Worm (Caenorhabditis elegans) whole organism, L4 larva: ENCODE measurements around the gene F46F5.11.

Source experiments
- egl-27 ChIP-seq: sonication (generic microtip); optimal IDR thresholded peaks from 3 replicates; lab custom pipeline; 2017; ENCODE audit warnings: missing biosample characterization, missing genetic modification reagents, missing genetic modification characterization
- lin-13 ChIP-seq: fragments of 150-350 bp; optimal IDR thresholded peaks from 2 replicates; lab custom pipeline; 2014; ENCODE audit warnings: missing biosample characterization, missing genetic modification reagents, missing genetic modification characterization
- lin-29 ChIP-seq: fragments of 200-800 bp; sonication (Bioruptor generic); IDR thresholded peaks from 2 replicates; pipeline ENCODE4 v1.3.6; 2022; ENCODE audit warnings: missing genetic modification reagents, missing genetic modification characterization, missing compliant biosample characterization
- mdl-1 ChIP-seq, 2 experiments: fragments of 150-350 bp in 1 of 2; sonication (generic microtip) in 1 of 2; optimal IDR thresholded peaks; 2 replicates each; lab custom pipeline; 2014 to 2017; ENCODE audit warnings: missing biosample characterization in 2 of 2, missing genetic modification characterization in 2 of 2
- nhr-11 ChIP-seq: fragments of 150-350 bp; optimal IDR thresholded peaks from 2 replicates; lab custom pipeline; 2014; ENCODE audit warnings: missing biosample characterization, missing genetic modification characterization
- nhr-25 ChIP-seq: sonication (generic microtip); optimal IDR thresholded peaks from 2 replicates; lab custom pipeline; 2017; ENCODE audit warnings: missing genetic modification characterization, mild to moderate bottlenecking, missing compliant biosample characterization, antibody characterized with exemption, moderate library complexity, borderline replicate concordance; ENCODE audit not compliant: insufficient read depth
- nhr-48 ChIP-seq: sonication (generic microtip); optimal IDR thresholded peaks from 2 replicates; lab custom pipeline; 2016; ENCODE audit warnings: mild to moderate bottlenecking, missing genetic modification characterization, missing compliant biosample characterization
- nhr-76 ChIP-seq: fragments of 150-350 bp; optimal IDR thresholded peaks from 2 replicates; lab custom pipeline; 2014; ENCODE audit warnings: missing biosample characterization, missing genetic modification characterization
- pha-4 ChIP-seq, 2 experiments: fragments of 150-350 bp in 1 of 2; fragments of 200-800 bp in 1 of 2; sonication (Bioruptor generic) in 1 of 2; IDR thresholded peaks in 1 of 2; optimal IDR thresholded peaks in 1 of 2; 2 replicates each; pipeline versions ENCODE4 v1.3.6 to Lab custom; 2014 to 2022; ENCODE audit warnings: missing genetic modification characterization in 2 of 2, missing genetic modification reagents in 2 of 2, missing biosample characterization in 1 of 2, missing compliant biosample characterization in 1 of 2
- snpc-4 ChIP-seq: fragments of 150-350 bp; optimal IDR thresholded peaks from 2 replicates; lab custom pipeline; 2014; ENCODE audit warnings: missing biosample characterization, missing genetic modification characterization
- zag-1 ChIP-seq: fragments of 150-350 bp; optimal IDR thresholded peaks from 2 replicates; lab custom pipeline; 2014; ENCODE audit warnings: missing biosample characterization, missing genetic modification characterization

- TF ChIP-seq snpc-4 (tag; lab: Kevin White, UChicago) (no peak), mdl-1 (tag; optimal IDR thresholded peaks at IDR 0.05; lab: Kevin White, UChicago) (no peak), lin-29 (GFP tag; lab: Robert Waterston, UW) (no peak), nhr-11 (no peak), zag-1 (tag; lab: Kevin White, UChicago) (no peak), lin-13 (no peak), nhr-25 (no peak), nhr-76 (no peak), egl-27 (no peak), nhr-48 (tag; lab: Kevin White, UChicago) (no peak), pha-4 (GFP tag; IDR thresholded peaks at IDR 0.05; lab: Robert Waterston, UW) (no peak), pha-4 (tag; optimal IDR thresholded peaks at IDR 0.05; lab: Kevin White, UChicago) (no peak)
These were observed at the start of gene F46F5.11 for ce11 chrII:808457-808856.
